Worm (Caenorhabditis elegans) whole organism, L2 larva: Measurements from ENCODE around the gene baz-2.

Source experiments
- C34F6.9 ChIP-seq: fragments of 150-350 bp; optimal IDR thresholded peaks from 2 replicates; lab custom pipeline; 2014; ENCODE audit warnings: missing biosample characterization, missing genetic modification characterization
- F13H6.1 ChIP-seq: sonication (generic microtip); optimal IDR thresholded peaks from 2 replicates; lab custom pipeline; 2016; ENCODE audit warnings: missing genetic modification characterization, missing compliant biosample characterization
- R02D3.7 ChIP-seq: fragments of 150-350 bp; optimal IDR thresholded peaks from 2 replicates; lab custom pipeline; 2014; ENCODE audit warnings: missing biosample characterization, missing genetic modification characterization
- Y55F3AM.14 ChIP-seq: fragments of 200-800 bp; sonication (Bioruptor generic); optimal IDR thresholded peaks from 2 replicates; lab custom pipeline; 2018; ENCODE audit warnings: mild to moderate bottlenecking, missing genetic modification characterization, missing compliant biosample characterization
- ZK546.5 ChIP-seq: sonication (generic microtip); optimal IDR thresholded peaks from 2 replicates; lab custom pipeline; 2017; ENCODE audit warnings: missing biosample characterization, missing genetic modification characterization
- alr-1 ChIP-seq: fragments of 150-350 bp; optimal IDR thresholded peaks from 2 replicates; lab custom pipeline; 2014; ENCODE audit warnings: missing biosample characterization, missing genetic modification characterization
- aly-2 ChIP-seq: fragments of 150-350 bp; optimal IDR thresholded peaks from 2 replicates; lab custom pipeline; 2014; ENCODE audit warnings: missing biosample characterization, missing genetic modification characterization
- ceh-16 ChIP-seq: fragments of 150-350 bp; optimal IDR thresholded peaks from 2 replicates; lab custom pipeline; 2014; ENCODE audit warnings: missing biosample characterization, missing genetic modification characterization
- ceh-82 ChIP-seq: fragments of 150-350 bp; optimal IDR thresholded peaks from 2 replicates; lab custom pipeline; 2014; ENCODE audit warnings: missing biosample characterization, missing genetic modification characterization
- crh-2 ChIP-seq: sonication (generic microtip); optimal IDR thresholded peaks from 2 replicates; lab custom pipeline; 2017; ENCODE audit warnings: missing biosample characterization, missing genetic modification characterization
- dmd-4 ChIP-seq: sonication (generic microtip); optimal IDR thresholded peaks from 2 replicates; lab custom pipeline; 2017; ENCODE audit warnings: missing biosample characterization, missing genetic modification characterization
- elt-1 ChIP-seq: fragments of 150-350 bp; optimal IDR thresholded peaks from 2 replicates; lab custom pipeline; 2014; ENCODE audit warnings: missing biosample characterization, missing genetic modification characterization
- fos-1 ChIP-seq: fragments of 150-350 bp; optimal IDR thresholded peaks from 2 replicates; lab custom pipeline; 2014; ENCODE audit warnings: missing biosample characterization, missing genetic modification characterization
- gmeb-1 ChIP-seq: fragments of 150-350 bp; optimal IDR thresholded peaks from 2 replicates; lab custom pipeline; 2014; ENCODE audit warnings: missing biosample characterization, missing genetic modification characterization
- lin-11 ChIP-seq: fragments of 150-350 bp; sonication (generic microtip); optimal IDR thresholded peaks from 2 replicates; lab custom pipeline; 2014; ENCODE audit warnings: missing biosample characterization, missing genetic modification characterization, inconsistent platforms, mixed read lengths
- lin-13 ChIP-seq: fragments of 150-350 bp; optimal IDR thresholded peaks from 2 replicates; lab custom pipeline; 2014; ENCODE audit warnings: missing biosample characterization, missing genetic modification reagents, missing genetic modification characterization
- lsy-2 ChIP-seq, 2 experiments: fragments of 150-350 bp in 1 of 2; sonication (generic microtip) in 1 of 2; optimal IDR thresholded peaks; 2 replicates each; lab custom pipeline; 2014 to 2017; ENCODE audit warnings: missing biosample characterization in 2 of 2, missing genetic modification characterization in 2 of 2
- mab-5 ChIP-seq: fragments of 150-350 bp; optimal IDR thresholded peaks from 2 replicates; lab custom pipeline; 2014; ENCODE audit warnings: missing biosample characterization, missing genetic modification characterization
- mbf-1 ChIP-seq: sonication (generic microtip); optimal IDR thresholded peaks from 2 replicates; lab custom pipeline; 2017; ENCODE audit warnings: missing biosample characterization, missing genetic modification characterization
- mdl-1 ChIP-seq, 2 experiments: fragments of 150-350 bp in 1 of 2; sonication (generic microtip) in 1 of 2; optimal IDR thresholded peaks; 2 replicates each; lab custom pipeline; 2017; ENCODE audit warnings: missing biosample characterization in 2 of 2, missing genetic modification characterization in 2 of 2
- nhr-10 ChIP-seq: sonication (generic microtip); optimal IDR thresholded peaks from 2 replicates; lab custom pipeline; 2017; ENCODE audit warnings: missing biosample characterization, missing genetic modification characterization
- nhr-12 ChIP-seq: fragments of 150-350 bp; optimal IDR thresholded peaks from 2 replicates; lab custom pipeline; 2014; ENCODE audit warnings: missing biosample characterization, missing genetic modification characterization
- nhr-129 ChIP-seq: fragments of 150-350 bp; optimal IDR thresholded peaks from 2 replicates; lab custom pipeline; 2014; ENCODE audit warnings: missing biosample characterization, missing genetic modification characterization
- nhr-23 ChIP-seq: fragments of 150-350 bp; optimal IDR thresholded peaks from 2 replicates; lab custom pipeline; 2014; ENCODE audit warnings: missing biosample characterization, missing genetic modification reagents, missing genetic modification characterization
- nhr-237 ChIP-seq: fragments of 150-350 bp; optimal IDR thresholded peaks from 2 replicates; lab custom pipeline; 2014; ENCODE audit warnings: missing biosample characterization, missing genetic modification characterization
- nhr-25 ChIP-seq: fragments of 150-350 bp; sonication (generic microtip); optimal IDR thresholded peaks from 3 replicates; lab custom pipeline; 2014; ENCODE audit warnings: missing biosample characterization, missing genetic modification characterization
- nhr-6 ChIP-seq: fragments of 150-350 bp; optimal IDR thresholded peaks from 2 replicates; lab custom pipeline; 2014; ENCODE audit warnings: missing biosample characterization, missing genetic modification characterization
- sem-4 ChIP-seq: fragments of 150-350 bp; optimal IDR thresholded peaks from 2 replicates; lab custom pipeline; 2014; ENCODE audit warnings: missing biosample characterization, missing genetic modification reagents, missing genetic modification characterization
- sma-3 ChIP-seq: sonication (generic microtip); optimal IDR thresholded peaks from 2 replicates; lab custom pipeline; 2016; ENCODE audit warnings: missing genetic modification reagents, missing genetic modification characterization, missing compliant biosample characterization
- sma-9 ChIP-seq, 2 experiments: fragments of 150-350 bp in 1 of 2; sonication (generic microtip) in 1 of 2; optimal IDR thresholded peaks; 2 replicates each; lab custom pipeline; 2014 to 2016; ENCODE audit warnings: missing genetic modification characterization in 2 of 2, mild to moderate bottlenecking in 1 of 2, missing biosample characterization in 1 of 2, missing compliant biosample characterization in 1 of 2, missing genetic modification reagents in 1 of 2, moderate library complexity in 1 of 2
- snpc-4 ChIP-seq: fragments of 150-350 bp; optimal IDR thresholded peaks from 2 replicates; lab custom pipeline; 2014; ENCODE audit warnings: missing biosample characterization, missing genetic modification characterization
- unc-39 ChIP-seq: fragments of 150-350 bp; optimal IDR thresholded peaks from 2 replicates; lab custom pipeline; 2014; ENCODE audit warnings: missing biosample characterization, missing genetic modification characterization
- unc-55 ChIP-seq: fragments of 150-350 bp; sonication (generic microtip); optimal IDR thresholded peaks from 3 replicates; lab custom pipeline; 2014; ENCODE audit warnings: missing biosample characterization, missing genetic modification reagents, missing genetic modification characterization
- unc-62 ChIP-seq: fragments of 150-350 bp; optimal IDR thresholded peaks from 2 replicates; lab custom pipeline; 2014; ENCODE audit warnings: missing biosample characterization, missing genetic modification reagents, missing genetic modification characterization
- zag-1 ChIP-seq: fragments of 150-350 bp; optimal IDR thresholded peaks from 2 replicates; lab custom pipeline; 2014; ENCODE audit warnings: missing biosample characterization, missing genetic modification characterization
- ztf-1 ChIP-seq: fragments of 200-800 bp; sonication (Bioruptor generic); conservative IDR thresholded peaks from 2 replicates; pipeline ENCODE4 v1.3.6; 2022; ENCODE audit warnings: missing genetic modification characterization, missing compliant biosample characterization

baz-2 gene

ce11 chrIII:7672411-7672810 is 16.6 kb upstream of the baz-2 start:
- TF ChIP-seq F13H6.1 (no peak), nhr-12 (tag; lab: Kevin White, UChicago) (no peak)
- TF ChIP-seq, all 48 proteins: peak for 0

ce11 chrIII:7665928-7666327 is 10.1 kb upstream of the baz-2 start:
- TF ChIP-seq nhr-23 (tag; lab: Kevin White, UChicago) (no peak), nhr-10 (tag; lab: Kevin White, UChicago) (no peak), gmeb-1 (tag; lab: Kevin White, UChicago) (no peak), lsy-2 (tag; optimal IDR thresholded peaks at IDR 0.05; lab: Kevin White, UChicago) (no peak), snpc-4 (tag; lab: Kevin White, UChicago) (no peak), sem-4 (tag; lab: Kevin White, UChicago) (no peak), dmd-4 (tag; lab: Kevin White, UChicago) (no peak), ztf-1 (GFP tag; lab: Robert Waterston, UW) (no peak), alr-1 (tag; lab: Kevin White, UChicago) (no peak)

DNA sequence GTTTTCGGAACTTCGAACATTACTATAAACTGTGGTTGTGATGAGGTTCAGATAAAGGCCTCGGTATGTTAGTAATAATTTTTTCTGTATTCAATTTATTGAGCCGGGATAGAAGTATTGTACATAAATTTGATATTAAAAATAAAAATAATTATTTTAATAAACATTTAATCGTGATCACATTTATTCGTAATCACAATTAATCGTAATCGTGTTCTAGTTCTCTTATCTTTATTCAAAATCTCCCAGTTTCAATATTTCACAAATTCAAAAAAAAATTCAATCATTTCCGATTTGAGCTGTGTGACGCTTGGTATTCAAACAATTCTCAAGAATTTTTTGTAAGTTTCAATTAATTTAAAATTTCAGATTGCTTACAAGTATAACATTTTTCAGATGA is 6.1 kb upstream of the baz-2 start, which contains the start of gene lido-18:
Gene lido-18, plus strand, starts transcription at position 301 of the 400 bp plus-strand sequence.
- no peak for TF ChIP-seq nhr-25 (tag; lab: Kevin White, UChicago)
- TF ChIP-seq zag-1 (tag; lab: Kevin White, UChicago) = no peak
- no peak for TF ChIP-seq R02D3.7 (tag; lab: Kevin White, UChicago)
- TF ChIP-seq ztf-1 (GFP tag; lab: Robert Waterston, UW) = no peak
- no peak for TF ChIP-seq ZK546.5 (tag; lab: Kevin White, UChicago)
- TF ChIP-seq nhr-10 (tag; lab: Kevin White, UChicago) = no peak
- TF ChIP-seq unc-39 = no peak
- TF ChIP-seq crh-2 = no peak
- no peak for TF ChIP-seq mab-5 (tag; lab: Kevin White, UChicago)
- no peak for TF ChIP-seq ceh-16 (tag; lab: Kevin White, UChicago)
- no peak for TF ChIP-seq fos-1 (tag; lab: Kevin White, UChicago)
- TF ChIP-seq elt-1 (tag; lab: Kevin White, UChicago) = no peak
- TF ChIP-seq lin-13 (GFP tag; lab: Kevin White, UChicago) = no peak

DNA sequence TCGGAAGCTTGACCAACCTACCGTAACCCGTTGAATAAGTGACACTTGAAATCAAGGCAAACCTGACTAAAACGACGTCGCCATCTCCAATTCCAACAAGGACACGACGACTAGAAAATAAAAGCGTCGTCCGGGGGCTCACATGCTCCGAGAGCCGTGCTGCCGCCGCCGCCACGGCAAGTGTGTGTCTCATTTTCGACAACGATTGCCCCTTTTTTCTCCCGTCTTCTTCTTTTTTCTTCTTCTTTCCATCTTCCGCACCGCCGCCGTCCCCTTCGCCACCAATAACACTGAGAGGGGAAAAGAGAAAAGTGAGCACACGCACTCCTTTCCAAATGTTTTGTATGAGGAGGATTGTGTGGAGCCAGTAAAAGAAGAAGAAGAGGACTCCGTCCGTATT is 5.3 kb upstream of the baz-2 start:
- TF ChIP-seq nhr-10 (tag; lab: Kevin White, UChicago) (no peak), sma-3 (GFP tag; lab: Kevin White, UChicago) (no peak), nhr-12 (tag; lab: Kevin White, UChicago) (no peak), aly-2 (tag; lab: Kevin White, UChicago) (no peak), sem-4 (tag; lab: Kevin White, UChicago) (no peak), sma-9 (GFP tag; optimal IDR thresholded peaks at IDR 0.05; lab: Kevin White, UChicago) (no peak), sma-9 (tag; optimal IDR thresholded peaks at IDR 0.05; lab: Kevin White, UChicago) (no peak)
- TF ChIP-seq, all 48 proteins: peak for 0

ce11 chrIII:7659440-7659839 is 3.6 kb upstream of the baz-2 start:
- TF ChIP-seq zag-1 (tag; lab: Kevin White, UChicago) (peak; percentile 71), crh-2 (peak; percentile 53), Y55F3AM.14 (GFP tag; lab: Kevin White, UChicago) (peak; percentile 35), sma-3 (GFP tag; lab: Kevin White, UChicago) (no peak), nhr-237 (tag; lab: Kevin White, UChicago) (no peak), lsy-2 (tag; optimal IDR thresholded peaks at IDR 0.05; lab: Kevin White, UChicago) (peak; percentile 12 to 58), nhr-23 (tag; lab: Kevin White, UChicago) (no peak), R02D3.7 (tag; lab: Kevin White, UChicago) (no peak), F13H6.1 (peak; percentile 72), C34F6.9 (tag; lab: Kevin White, UChicago) (peak; percentile 80), lin-11 (tag; lab: Kevin White, UChicago) (no peak), ZK546.5 (tag; lab: Kevin White, UChicago) (no peak), ceh-82 (no peak), nhr-129 (peak; percentile 91), unc-55 (peak; percentile 65), unc-62 (GFP tag; lab: Kevin White, UChicago) (no peak), sma-9 (GFP tag; optimal IDR thresholded peaks at IDR 0.05; lab: Kevin White, UChicago) (peak; percentile 1), sma-9 (tag; optimal IDR thresholded peaks at IDR 0.05; lab: Kevin White, UChicago) (no peak), mdl-1 (tag; optimal IDR thresholded peaks at IDR 0.05; lab: Kevin White, UChicago) (peak in 1 of 2 experiments; percentile 1), nhr-6 (tag; lab: Kevin White, UChicago) (no peak), mbf-1 (tag; lab: Kevin White, UChicago) (no peak), mab-5 (tag; lab: Kevin White, UChicago) (peak; percentile 7)
